Worm (Caenorhabditis elegans) whole organism, L3 larva: ENCODE data around the gene cua-1.

ENCODE experiments used
- R02D3.7 ChIP-seq: fragments of 150-350 bp; optimal IDR thresholded peaks from 2 replicates; lab custom pipeline; 2014; ENCODE audit warnings: missing biosample characterization, missing genetic modification characterization
- aly-2 ChIP-seq: fragments of 150-350 bp; optimal IDR thresholded peaks from 2 replicates; lab custom pipeline; 2014; ENCODE audit warnings: missing biosample characterization, missing genetic modification characterization
- ceh-28 ChIP-seq: fragments of 150-350 bp; optimal IDR thresholded peaks from 2 replicates; lab custom pipeline; 2014; ENCODE audit warnings: missing biosample characterization, missing genetic modification reagents, missing genetic modification characterization
- ceh-82 ChIP-seq: fragments of 150-350 bp; optimal IDR thresholded peaks from 2 replicates; lab custom pipeline; 2014; ENCODE audit warnings: missing biosample characterization, missing genetic modification characterization
- ceh-9 ChIP-seq: sonication (generic microtip); optimal IDR thresholded peaks from 2 replicates; lab custom pipeline; 2018; ENCODE audit warnings: missing biosample characterization, missing genetic modification characterization
- daf-12 ChIP-seq: fragments of 150-350 bp; optimal IDR thresholded peaks from 2 replicates; lab custom pipeline; 2014; ENCODE audit warnings: missing biosample characterization, missing genetic modification reagents, missing genetic modification characterization
- egl-27 ChIP-seq: sonication (generic microtip); optimal IDR thresholded peaks from 4 replicates; lab custom pipeline; 2017; ENCODE audit warnings: missing biosample characterization, missing genetic modification reagents, missing genetic modification characterization
- egl-5 ChIP-seq: fragments of 150-350 bp; optimal IDR thresholded peaks from 2 replicates; lab custom pipeline; 2017; ENCODE audit warnings: missing biosample characterization, missing genetic modification reagents, missing genetic modification characterization, inconsistent platforms
- elt-1 ChIP-seq: fragments of 150-350 bp; optimal IDR thresholded peaks from 2 replicates; lab custom pipeline; 2014; ENCODE audit warnings: missing biosample characterization, missing genetic modification characterization
- elt-2 ChIP-seq: sonication (generic microtip); optimal IDR thresholded peaks from 2 replicates; lab custom pipeline; 2016; ENCODE audit warnings: missing genetic modification reagents, mild to moderate bottlenecking, missing genetic modification characterization, missing compliant biosample characterization
- elt-3 ChIP-seq, 3 experiments: fragments of 150-350 bp in 1 of 3; sonication (generic microtip) in 2 of 3; optimal IDR thresholded peaks; 2 replicates in 2 of 3; 4 replicates in 1 of 3; lab custom pipeline; 2014 to 2017; ENCODE audit warnings: missing biosample characterization in 3 of 3, missing genetic modification characterization in 3 of 3
- eor-1 ChIP-seq, 2 experiments: fragments of 150-350 bp; optimal IDR thresholded peaks; 2 replicates each; lab custom pipeline; 2014 to 2018; ENCODE audit warnings: missing biosample characterization in 2 of 2, missing genetic modification characterization in 2 of 2
- fkh-10 ChIP-seq: sonication (generic microtip); optimal IDR thresholded peaks from 2 replicates; lab custom pipeline; 2017; ENCODE audit warnings: missing biosample characterization, missing genetic modification reagents, missing genetic modification characterization
- fkh-2 ChIP-seq: fragments of 150-350 bp; optimal IDR thresholded peaks from 2 replicates; lab custom pipeline; 2014; ENCODE audit warnings: missing biosample characterization, missing genetic modification reagents, missing genetic modification characterization
- hmg-11 ChIP-seq: sonication (generic microtip); optimal IDR thresholded peaks from 2 replicates; lab custom pipeline; 2016; ENCODE audit warnings: missing genetic modification characterization, missing compliant biosample characterization
- jun-1 ChIP-seq: fragments of 150-350 bp; optimal IDR thresholded peaks from 2 replicates; lab custom pipeline; 2014; ENCODE audit warnings: missing biosample characterization, missing genetic modification reagents, missing genetic modification characterization
- lin-15B ChIP-seq: fragments of 150-350 bp; optimal IDR thresholded peaks from 2 replicates; lab custom pipeline; 2014; ENCODE audit warnings: missing biosample characterization, missing genetic modification characterization
- lin-39 ChIP-seq: fragments of 150-350 bp; optimal IDR thresholded peaks from 2 replicates; lab custom pipeline; 2018; ENCODE audit warnings: missing biosample characterization, missing genetic modification reagents, missing genetic modification characterization
- nfya-1 ChIP-seq: sonication (generic microtip); optimal IDR thresholded peaks from 2 replicates; lab custom pipeline; 2017; ENCODE audit warnings: missing genetic modification characterization, mild to moderate bottlenecking, missing compliant biosample characterization, antibody characterized with exemption, moderate library complexity; ENCODE audit not compliant: insufficient read depth
- nhr-11 ChIP-seq: fragments of 150-350 bp; optimal IDR thresholded peaks from 2 replicates; lab custom pipeline; 2014; ENCODE audit warnings: missing biosample characterization, missing genetic modification characterization
- nhr-12 ChIP-seq: fragments of 150-350 bp; optimal IDR thresholded peaks from 2 replicates; lab custom pipeline; 2014; ENCODE audit warnings: missing biosample characterization, missing genetic modification characterization
- nhr-23 ChIP-seq: fragments of 150-350 bp; optimal IDR thresholded peaks from 2 replicates; lab custom pipeline; 2014; ENCODE audit warnings: missing biosample characterization, missing genetic modification reagents, missing genetic modification characterization
- nhr-237 ChIP-seq: fragments of 150-350 bp; optimal IDR thresholded peaks from 2 replicates; lab custom pipeline; 2014; ENCODE audit warnings: missing biosample characterization, missing genetic modification characterization
- nhr-28 ChIP-seq: fragments of 150-350 bp; optimal IDR thresholded peaks from 2 replicates; lab custom pipeline; 2014; ENCODE audit warnings: missing biosample characterization, missing genetic modification characterization
- nhr-43 ChIP-seq: sonication (generic microtip); optimal IDR thresholded peaks from 2 replicates; lab custom pipeline; 2016; ENCODE audit warnings: mild to moderate bottlenecking, missing genetic modification characterization, missing compliant biosample characterization; ENCODE audit not compliant: poor library complexity, severe bottlenecking
- nhr-67 ChIP-seq: fragments of 150-350 bp; optimal IDR thresholded peaks from 2 replicates; lab custom pipeline; 2014; ENCODE audit warnings: missing biosample characterization, missing genetic modification characterization
- nhr-76 ChIP-seq: fragments of 150-350 bp; sonication (generic microtip); optimal IDR thresholded peaks from 5 replicates; lab custom pipeline; 2014; ENCODE audit warnings: missing biosample characterization, missing genetic modification characterization
- pha-4 ChIP-seq: fragments of 150-350 bp; optimal IDR thresholded peaks from 2 replicates; lab custom pipeline; 2014; ENCODE audit warnings: missing biosample characterization, missing genetic modification reagents, missing genetic modification characterization
- pqm-1 ChIP-seq: fragments of 150-350 bp; optimal IDR thresholded peaks from 2 replicates; lab custom pipeline; 2017; ENCODE audit warnings: missing biosample characterization, missing genetic modification characterization, inconsistent platforms
- sea-2 ChIP-seq: fragments of 150-350 bp; sonication (generic microtip); optimal IDR thresholded peaks from 4 replicates; lab custom pipeline; 2014; ENCODE audit warnings: missing biosample characterization, missing genetic modification reagents, missing genetic modification characterization
- skn-1 ChIP-seq: fragments of 150-350 bp; optimal IDR thresholded peaks from 2 replicates; lab custom pipeline; 2014; ENCODE audit warnings: missing biosample characterization, missing genetic modification characterization
- snpc-4 ChIP-seq: fragments of 150-350 bp; optimal IDR thresholded peaks from 2 replicates; lab custom pipeline; 2014; ENCODE audit warnings: missing biosample characterization, missing genetic modification characterization
- unc-39 ChIP-seq: sonication (generic microtip); optimal IDR thresholded peaks from 4 replicates; lab custom pipeline; 2017; ENCODE audit warnings: missing biosample characterization, missing genetic modification characterization
- zag-1 ChIP-seq: fragments of 150-350 bp; optimal IDR thresholded peaks from 2 replicates; lab custom pipeline; 2014; ENCODE audit warnings: missing biosample characterization, missing genetic modification characterization
- ztf-11 ChIP-seq: fragments of 150-350 bp; optimal IDR thresholded peaks from 2 replicates; lab custom pipeline; 2014; ENCODE audit warnings: missing biosample characterization, missing genetic modification characterization
- ztf-4 ChIP-seq: fragments of 150-350 bp; optimal IDR thresholded peaks from 2 replicates; lab custom pipeline; 2014; ENCODE audit warnings: missing biosample characterization, missing genetic modification characterization

cua-1 gene

ce11 chrIII:13423414-13423813, 31.7 kb downstream of the cua-1 start, which contains the start of gene exo-1 (continued):
- TF ChIP-seq ztf-11 (no peak), nhr-11 (no peak), fkh-2 (tag; lab: Kevin White, UChicago) (no peak), fkh-10 (no peak), snpc-4 (tag; lab: Kevin White, UChicago) (no peak), hmg-11 (tag; lab: Kevin White, UChicago) (no peak), nhr-43 (tag; lab: Kevin White, UChicago) (no peak), nhr-28 (tag; lab: Kevin White, UChicago) (no peak), nfya-1 (tag; lab: Kevin White, UChicago) (peak; percentile 70), unc-39 (tag; lab: Kevin White, UChicago) (no peak)

ce11 chrIII:13418975-13419374, 36.1 kb downstream of the cua-1 start:
- TF ChIP-seq nhr-237 (tag; lab: Kevin White, UChicago) (no peak), egl-5 (tag; lab: Kevin White, UChicago) (no peak), R02D3.7 (tag; lab: Kevin White, UChicago) (no peak), ceh-9 (tag; lab: Kevin White, UChicago) (no peak), jun-1 (tag; lab: Kevin White, UChicago) (no peak), elt-1 (tag; lab: Kevin White, UChicago) (no peak), nhr-43 (tag; lab: Kevin White, UChicago) (no peak), eor-1 (tag; optimal IDR thresholded peaks at IDR 0.05; lab: Kevin White, UChicago) (no peak), ztf-4 (tag; lab: Kevin White, UChicago) (no peak), pqm-1 (no peak), unc-39 (tag; lab: Kevin White, UChicago) (no peak), elt-3 (tag; optimal IDR thresholded peaks at IDR 0.05; lab: Kevin White, UChicago) (no peak), zag-1 (no peak), pha-4 (tag; lab: Kevin White, UChicago) (no peak), aly-2 (no peak), ztf-11 (no peak), sea-2 (GFP tag; lab: Kevin White, UChicago) (no peak)

ce11 chrIII:13411202-13411601, 43.9 kb downstream of the cua-1 start:
- TF ChIP-seq ceh-9 (tag; lab: Kevin White, UChicago) (no peak), nhr-11 (no peak), zag-1 (no peak)
- TF ChIP-seq, all 47 proteins: peak for 0

ce11 chrIII:13409498-13409897, 45.6 kb downstream of the cua-1 start, which contains the start of gene myo-6:
Gene myo-6 (plus strand): TSS chrIII:13409798.
- TF ChIP-seq nhr-12 (no peak), pha-4 (tag; lab: Kevin White, UChicago) (peak; percentile 18)
- TF ChIP-seq, all 47 proteins: peak for 1

ce11 chrIII:13405504-13405903, 49.6 kb downstream of the cua-1 start, which contains the start of gene nas-1:
Gene nas-1 (plus strand): TSS chrIII:13405804.
- no peak for TF ChIP-seq nfya-1 (tag; lab: Kevin White, UChicago)
- no peak for TF ChIP-seq nhr-28 (tag; lab: Kevin White, UChicago)
- TF ChIP-seq nhr-67 (tag; lab: Kevin White, UChicago): no peak
- TF ChIP-seq pqm-1: no peak
- TF ChIP-seq nhr-11: no peak
- no peak for TF ChIP-seq daf-12 (tag; lab: Kevin White, UChicago)
- TF ChIP-seq unc-39 (tag; lab: Kevin White, UChicago): no peak
- TF ChIP-seq egl-27 (tag; lab: Kevin White, UChicago): no peak
- TF ChIP-seq ceh-82 (tag; lab: Kevin White, UChicago): no peak
- no peak for TF ChIP-seq nhr-76 (tag; lab: Kevin White, UChicago)
- TF ChIP-seq ceh-28 (tag; lab: Kevin White, UChicago): no peak
- TF ChIP-seq nhr-23: no peak
- no peak for TF ChIP-seq elt-2
- no peak for TF ChIP-seq lin-39 (tag; lab: Kevin White, UChicago)
- TF ChIP-seq ztf-11: no peak
- no peak for TF ChIP-seq fkh-2 (tag; lab: Kevin White, UChicago)
- TF ChIP-seq snpc-4 (tag; lab: Kevin White, UChicago): no peak
- TF ChIP-seq ceh-9 (tag; lab: Kevin White, UChicago): no peak
- TF ChIP-seq skn-1 (tag; lab: Kevin White, UChicago): no peak
- no peak for TF ChIP-seq lin-15B (tag; lab: Kevin White, UChicago)
